Fruit fly (Drosophila melanogaster) Kc167 (cell line): Measurements from ENCODE around the gene CG4017.

Experiments
- h ChIP-seq: fragments of >200 bp; optimal IDR thresholded peaks from 3 replicates; lab custom pipeline; 2018; ENCODE audit warnings: missing external identifiers
- insv ChIP-seq: fragments of >200 bp; optimal IDR thresholded peaks from 3 replicates; lab custom pipeline; 2018; ENCODE audit warnings: missing external identifiers
- psq ChIP-seq: fragments of >200 bp; optimal IDR thresholded peaks from 2 replicates; lab custom pipeline; 2017; ENCODE audit warnings: missing external identifiers
- ttk ChIP-seq: sonication (Bioruptor generic); optimal IDR thresholded peaks from 2 replicates; lab custom pipeline; 2017; ENCODE audit warnings: missing external identifiers

DNA sequence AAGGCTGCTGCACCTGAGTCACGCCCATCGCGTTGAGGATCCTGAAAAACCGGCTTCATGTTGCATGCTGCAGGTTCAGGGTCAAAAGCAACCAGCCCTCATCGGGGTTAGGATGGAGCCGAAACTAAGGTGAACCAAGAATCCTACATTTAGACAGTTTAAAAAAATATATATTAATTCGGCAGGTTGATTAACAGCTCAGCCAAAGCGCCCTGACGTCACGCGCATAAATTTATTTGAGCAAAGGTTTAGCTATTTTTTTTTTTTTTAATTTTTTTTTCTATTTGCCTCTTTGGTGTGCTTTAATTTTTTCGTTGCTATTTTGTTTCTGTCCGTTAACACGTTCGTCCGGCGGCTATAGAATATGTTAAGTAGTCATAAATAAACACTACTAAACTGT lies 17.6 kb downstream of the CG4017 start:
- no peak for TF ChIP-seq h (lab: Kevin White, UChicago)
- no peak for TF ChIP-seq psq (lab: Kevin White, UChicago)
- TF ChIP-seq ttk (lab: Kevin White, UChicago), result no peak
- no peak for TF ChIP-seq insv
